Worm (Caenorhabditis elegans) whole organism, young adult: ENCODE data around the gene Y39A1A.21.

Source experiments
- B0336.3 ChIP-seq: fragments of 200-800 bp; sonication (Bioruptor generic); IDR thresholded peaks from 2 replicates; pipeline ENCODE4 v1.3.6; 2022; ENCODE audit warnings: missing genetic modification characterization, missing compliant biosample characterization
- C06A6.2 ChIP-seq: fragments of 200-800 bp; sonication (Bioruptor generic); conservative IDR thresholded peaks from 2 replicates; pipeline ENCODE4 v1.3.6; 2022; ENCODE audit warnings: missing genetic modification characterization, missing compliant biosample characterization
- C17E4.6 ChIP-seq: fragments of 200-800 bp; sonication (Bioruptor generic); IDR thresholded peaks from 2 replicates; pipeline ENCODE4 v1.3.6; 2022; ENCODE audit warnings: missing genetic modification reagents, missing genetic modification characterization, missing compliant biosample characterization
- F10E7.11 ChIP-seq: sonication (generic microtip); optimal IDR thresholded peaks from 2 replicates; lab custom pipeline; 2017; ENCODE audit warnings: mild to moderate bottlenecking, missing genetic modification characterization, moderate library complexity, missing compliant biosample characterization
- F23B12.7 ChIP-seq: sonication (generic microtip); optimal IDR thresholded peaks from 2 replicates; lab custom pipeline; 2017; ENCODE audit warnings: missing genetic modification characterization, mild to moderate bottlenecking, missing compliant biosample characterization, antibody characterized with exemption, moderate library complexity; ENCODE audit not compliant: insufficient read depth
- F33H1.4 ChIP-seq: fragments of 200-800 bp; sonication (Bioruptor generic); IDR thresholded peaks from 2 replicates; pipeline ENCODE4 v1.3.6; 2022; ENCODE audit warnings: missing genetic modification reagents, missing genetic modification characterization, missing compliant biosample characterization
- F57C9.4 ChIP-seq: sonication (generic microtip); optimal IDR thresholded peaks from 2 replicates; lab custom pipeline; 2017; ENCODE audit warnings: mild to moderate bottlenecking, missing genetic modification characterization, missing compliant biosample characterization
- K12H6.12 ChIP-seq: fragments of 200-800 bp; sonication (Bioruptor generic); optimal IDR thresholded peaks from 2 replicates; lab custom pipeline; 2018; ENCODE audit warnings: mild to moderate bottlenecking, missing genetic modification characterization, missing compliant biosample characterization
- T07F8.4 ChIP-seq: sonication (generic microtip); optimal IDR thresholded peaks from 2 replicates; lab custom pipeline; 2016; ENCODE audit warnings: mild to moderate bottlenecking, missing genetic modification characterization, moderate library complexity, missing compliant biosample characterization
- Y56A3A.18 ChIP-seq: fragments of 200-800 bp; sonication (Bioruptor generic); IDR thresholded peaks from 2 replicates; pipeline ENCODE4 v1.3.6; 2022; ENCODE audit warnings: missing genetic modification reagents, missing genetic modification characterization, missing compliant biosample characterization
- Y67H2A.10 ChIP-seq: fragments of 200-800 bp; sonication (Bioruptor generic); conservative IDR thresholded peaks from 2 replicates; pipeline ENCODE4 v1.3.6; 2022; ENCODE audit warnings: missing genetic modification reagents, missing genetic modification characterization, missing compliant biosample characterization
- Y95B8A.8 ChIP-seq: fragments of 200-800 bp; sonication (Bioruptor generic); IDR thresholded peaks from 2 replicates; pipeline ENCODE4 v1.3.6; 2022; ENCODE audit warnings: missing genetic modification reagents, missing genetic modification characterization, missing compliant biosample characterization
- aptf-3 ChIP-seq: fragments of 200-800 bp; sonication (Bioruptor generic); IDR thresholded peaks from 2 replicates; pipeline ENCODE4 v1.3.6; 2022; ENCODE audit warnings: missing genetic modification characterization, missing compliant biosample characterization
- cebp-1 ChIP-seq, 2 experiments: fragments of 200-800 bp in 1 of 2; sonication (Bioruptor generic) in 1 of 2; sonication (generic microtip) in 1 of 2; IDR thresholded peaks in 1 of 2; optimal IDR thresholded peaks in 1 of 2; 2 replicates each; pipeline versions ENCODE4 v1.3.6 to Lab custom; 2017 to 2022; ENCODE audit warnings: missing compliant biosample characterization in 2 of 2, missing genetic modification characterization in 2 of 2, mild to moderate bottlenecking in 1 of 2, missing genetic modification reagents in 1 of 2, moderate library complexity in 1 of 2
- cebp-2 ChIP-seq: fragments of 200-800 bp; sonication (Bioruptor generic); IDR thresholded peaks from 2 replicates; pipeline ENCODE4 v1.3.6; 2022; ENCODE audit warnings: missing genetic modification characterization, missing compliant biosample characterization
- ceh-27 ChIP-seq: fragments of 200-800 bp; sonication (Bioruptor generic); optimal IDR thresholded peaks from 2 replicates; lab custom pipeline; 2018; ENCODE audit warnings: mild to moderate bottlenecking, missing genetic modification characterization, moderate library complexity, missing compliant biosample characterization
- ceh-40 ChIP-seq: fragments of 200-800 bp; sonication (Bioruptor generic); IDR thresholded peaks from 2 replicates; pipeline ENCODE4 v1.3.6; 2022; ENCODE audit warnings: missing genetic modification characterization, missing compliant biosample characterization
- ceh-58 ChIP-seq: fragments of 200-800 bp; sonication (Bioruptor generic); IDR thresholded peaks from 2 replicates; pipeline ENCODE4 v1.3.6; 2022; ENCODE audit warnings: missing genetic modification characterization, missing compliant biosample characterization
- die-1 ChIP-seq: sonication (generic microtip); optimal IDR thresholded peaks from 2 replicates; lab custom pipeline; 2016; ENCODE audit warnings: missing genotype, mild to moderate bottlenecking, missing genetic modification characterization, missing compliant biosample characterization
- dpff-1 ChIP-seq: sonication (generic microtip); optimal IDR thresholded peaks from 2 replicates; lab custom pipeline; 2017; ENCODE audit warnings: mild to moderate bottlenecking, missing genetic modification characterization, missing compliant biosample characterization
- dpl-1 ChIP-seq: fragments of 150-350 bp; optimal IDR thresholded peaks from 2 replicates; lab custom pipeline; 2014; ENCODE audit warnings: missing biosample characterization, missing genetic modification reagents, missing genetic modification characterization
- efl-1 ChIP-seq: fragments of 150-350 bp; optimal IDR thresholded peaks from 2 replicates; lab custom pipeline; 2014; ENCODE audit warnings: missing biosample characterization, missing genetic modification reagents, missing genetic modification characterization
- egl-18 ChIP-seq: fragments of 200-800 bp; sonication (Bioruptor generic); IDR thresholded peaks from 2 replicates; pipeline ENCODE4 v1.3.6; 2022; ENCODE audit warnings: missing genetic modification reagents, missing genetic modification characterization, missing compliant biosample characterization
- ekl-4 ChIP-seq: fragments of 200-800 bp; sonication (Bioruptor generic); IDR thresholded peaks from 2 replicates; pipeline ENCODE4 v1.3.6; 2022; ENCODE audit warnings: missing genetic modification reagents, missing genetic modification characterization, missing compliant biosample characterization
- gei-17 ChIP-seq: fragments of 200-800 bp; sonication (Bioruptor generic); optimal IDR thresholded peaks from 2 replicates; lab custom pipeline; 2018; ENCODE audit warnings: mild to moderate bottlenecking, missing genetic modification characterization, missing compliant biosample characterization
- him-1 ChIP-seq: sonication (generic microtip); optimal IDR thresholded peaks from 2 replicates; lab custom pipeline; 2016; ENCODE audit warnings: missing genotype, missing genetic modification reagents, missing genetic modification characterization, missing compliant biosample characterization
- let-607 ChIP-seq, 2 experiments: fragments of 200-800 bp in 1 of 2; sonication (Bioruptor generic) in 1 of 2; sonication (generic microtip) in 1 of 2; optimal IDR thresholded peaks; 2 replicates each; lab custom pipeline; 2016 to 2018; ENCODE audit warnings: mild to moderate bottlenecking in 2 of 2, missing compliant biosample characterization in 2 of 2, missing genetic modification characterization in 2 of 2, moderate library complexity in 2 of 2, missing genotype in 1 of 2
- lin-26 ChIP-seq: fragments of 200-800 bp; sonication (Bioruptor generic); IDR thresholded peaks from 2 replicates; pipeline ENCODE4 v1.3.6; 2022; ENCODE audit warnings: missing genetic modification reagents, missing genetic modification characterization, missing compliant biosample characterization
- lin-54 ChIP-seq: fragments of 200-800 bp; sonication (Bioruptor generic); optimal IDR thresholded peaks from 2 replicates; lab custom pipeline; 2018; ENCODE audit warnings: mild to moderate bottlenecking, missing genetic modification characterization, missing compliant biosample characterization
- lir-1 ChIP-seq: fragments of 200-800 bp; sonication (Bioruptor generic); conservative IDR thresholded peaks from 2 replicates; pipeline ENCODE4 v1.3.6; 2022; ENCODE audit warnings: missing genetic modification reagents, missing genetic modification characterization, missing compliant biosample characterization
- lsl-1 ChIP-seq: fragments of 200-800 bp; sonication (Bioruptor generic); optimal IDR thresholded peaks from 2 replicates; lab custom pipeline; 2018; ENCODE audit warnings: mild to moderate bottlenecking, missing genetic modification characterization, moderate library complexity, missing compliant biosample characterization
- madf-3 ChIP-seq: fragments of 200-800 bp; sonication (Bioruptor generic); IDR thresholded peaks from 2 replicates; pipeline ENCODE4 v1.3.6; 2022; ENCODE audit warnings: missing genetic modification reagents, missing genetic modification characterization, missing compliant biosample characterization
- madf-8 ChIP-seq: fragments of 200-800 bp; sonication (Bioruptor generic); conservative IDR thresholded peaks from 2 replicates; pipeline ENCODE4 v1.3.6; 2022; ENCODE audit warnings: missing genetic modification reagents, missing genetic modification characterization, missing compliant biosample characterization
- mcd-1 ChIP-seq: fragments of 200-800 bp; sonication (Bioruptor generic); IDR thresholded peaks from 2 replicates; pipeline ENCODE4 v1.3.6; 2022; ENCODE audit warnings: missing genetic modification reagents, missing genetic modification characterization, missing compliant biosample characterization
- mxl-1 ChIP-seq: sonication (generic microtip); optimal IDR thresholded peaks from 2 replicates; lab custom pipeline; 2016; ENCODE audit warnings: missing genetic modification characterization, missing compliant biosample characterization
- nhr-90 ChIP-seq: sonication (generic microtip); optimal IDR thresholded peaks from 2 replicates; lab custom pipeline; 2016; ENCODE audit warnings: missing genotype, mild to moderate bottlenecking, missing genetic modification characterization, missing compliant biosample characterization
- rec-8 ChIP-seq, 2 experiments: sonication (generic microtip); optimal IDR thresholded peaks; 2 replicates each; lab custom pipeline; 2016; ENCODE audit warnings: mild to moderate bottlenecking in 2 of 2, missing genetic modification characterization in 2 of 2, missing genetic modification reagents in 2 of 2, missing genotype in 2 of 2, missing biosample characterization in 1 of 2, missing compliant biosample characterization in 1 of 2, moderate library complexity in 1 of 2
- snpc-1.3 ChIP-seq: sonication (generic microtip); optimal IDR thresholded peaks from 2 replicates; lab custom pipeline; 2017; ENCODE audit warnings: missing genetic modification characterization, mild to moderate bottlenecking, missing compliant biosample characterization, antibody characterized with exemption, moderate library complexity, missing genotype, missing genetic modification reagents; ENCODE audit not compliant: insufficient read depth
- snpc-4 ChIP-seq, 5 experiments: fragments of 150-350 bp in 1 of 5; sonication (generic microtip) in 4 of 5; optimal IDR thresholded peaks; 2 replicates each; lab custom pipeline; 2014 to 2018; ENCODE audit warnings: missing genetic modification characterization in 5 of 5, missing biosample characterization in 3 of 5, antibody characterized with exemption in 2 of 5, mild to moderate bottlenecking in 2 of 5, missing compliant biosample characterization in 2 of 5, missing genotype in 2 of 5, moderate library complexity in 2 of 5, missing genetic modification reagents in 1 of 5
- somi-1 ChIP-seq: fragments of 200-800 bp; sonication (Bioruptor generic); optimal IDR thresholded peaks from 2 replicates; lab custom pipeline; 2018; ENCODE audit warnings: mild to moderate bottlenecking, missing genetic modification characterization, missing compliant biosample characterization
- sptf-2 ChIP-seq: fragments of 200-800 bp; sonication (Bioruptor generic); optimal IDR thresholded peaks from 2 replicates; lab custom pipeline; 2018; ENCODE audit warnings: mild to moderate bottlenecking, missing genetic modification characterization, missing compliant biosample characterization
- tbp1 ChIP-seq: fragments of 200-800 bp; sonication (Bioruptor generic); optimal IDR thresholded peaks from 2 replicates; lab custom pipeline; 2018; ENCODE audit warnings: mild to moderate bottlenecking, missing genetic modification characterization, missing compliant biosample characterization
- tbx-9 ChIP-seq: sonication (generic microtip); optimal IDR thresholded peaks from 2 replicates; lab custom pipeline; 2016; ENCODE audit warnings: borderline replicate concordance, missing genetic modification characterization, inconsistent platforms, missing compliant biosample characterization
- unc-130 ChIP-seq: sonication (generic microtip); optimal IDR thresholded peaks from 2 replicates; lab custom pipeline; 2016; ENCODE audit warnings: missing genetic modification reagents, missing genetic modification characterization, missing compliant biosample characterization
- xnd-1 ChIP-seq: sonication (generic microtip); optimal IDR thresholded peaks from 2 replicates; lab custom pipeline; 2016; ENCODE audit warnings: missing genotype, missing genetic modification reagents, missing genetic modification characterization, missing compliant biosample characterization
- ztf-26 ChIP-seq: sonication (generic microtip); optimal IDR thresholded peaks from 2 replicates; lab custom pipeline; 2017; ENCODE audit warnings: missing genetic modification characterization, missing compliant biosample characterization
- ztf-3 ChIP-seq: fragments of 200-800 bp; sonication (Bioruptor generic); optimal IDR thresholded peaks from 2 replicates; lab custom pipeline; 2018; ENCODE audit warnings: mild to moderate bottlenecking, missing genetic modification characterization, missing compliant biosample characterization

The Y39A1A.21 gene

DNA sequence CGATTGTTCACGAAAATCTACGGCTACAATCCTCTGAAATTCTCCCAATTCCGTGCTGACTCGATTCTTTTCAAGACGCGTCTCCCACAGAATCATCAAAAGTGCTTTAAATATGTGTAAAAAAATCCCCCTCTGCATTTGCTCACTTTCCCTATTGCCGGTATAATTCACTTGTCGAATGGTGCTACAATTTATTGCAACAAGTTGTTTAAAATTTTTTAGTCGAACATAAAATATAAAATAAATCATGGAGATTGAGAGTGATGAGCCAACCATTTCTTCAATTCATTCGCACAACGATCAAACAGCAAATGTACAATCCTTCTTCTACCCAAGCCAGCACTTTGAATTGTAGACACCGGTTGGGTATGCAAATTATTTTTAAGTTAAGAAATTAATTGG is 39.6 kb upstream of the Y39A1A.21 start:
- TF ChIP-seq die-1 (tag; lab: Kevin White, UChicago) (peak; percentile 80), tbx-9 (tag; lab: Kevin White, UChicago) (peak; percentile 19), dpl-1 (peak; percentile 6), snpc-1.3 (peak; percentile 69), lin-54 (GFP tag; lab: Kevin White, UChicago) (peak; percentile 76), B0336.3 (GFP tag; lab: Robert Waterston, UW) (peak; percentile 93; the same call in 1 of the 2 replicates), let-607 (tag; optimal IDR thresholded peaks at IDR 0.05; lab: Kevin White, UChicago) (no peak), mcd-1 (GFP tag; lab: Robert Waterston, UW) (peak; percentile 37), efl-1 (peak; percentile 62), unc-130 (peak; percentile 85), F57C9.4 (tag; lab: Kevin White, UChicago) (peak; percentile 40), mxl-1 (tag; lab: Kevin White, UChicago) (peak; percentile 33), dpff-1 (tag; lab: Kevin White, UChicago) (peak; percentile 18), ceh-58 (GFP tag; lab: Robert Waterston, UW) (peak; percentile 71; the same call in 1 of the 2 replicates), F23B12.7 (tag; lab: Kevin White, UChicago) (peak; percentile 32), K12H6.12 (tag; lab: Kevin White, UChicago) (no peak), snpc-4 (GFP tag; optimal IDR thresholded peaks at IDR 0.05; lab: Kevin White, UChicago) (no peak), snpc-4 (tag; optimal IDR thresholded peaks at IDR 0.05; lab: Kevin White, UChicago) (peak in 1 of 4 experiments; percentile 56), gei-17 (no peak), ztf-3 (GFP tag; lab: Kevin White, UChicago) (no peak), rec-8 (tag; optimal IDR thresholded peaks at IDR 0.05; lab: Kevin White, UChicago) (peak; percentile 64 to 77), aptf-3 (GFP tag; lab: Robert Waterston, UW) (no peak), lir-1 (GFP tag; lab: Robert Waterston, UW) (no peak), T07F8.4 (tag; lab: Kevin White, UChicago) (peak; percentile 44), nhr-90 (peak; percentile 43), madf-3 (GFP tag; lab: Robert Waterston, UW) (peak; percentile 84), cebp-2 (GFP tag; lab: Robert Waterston, UW) (0 out of 2 replicates have a peak, but pooled peaks have one; percentile 49), F10E7.11 (tag; lab: Kevin White, UChicago) (peak; percentile 77), xnd-1 (peak; percentile 68), madf-8 (GFP tag; lab: Robert Waterston, UW) (peak; percentile 61; the same call in 1 of the 2 replicates), him-1 (tag; lab: Kevin White, UChicago) (peak; percentile 69), C17E4.6 (GFP tag; lab: Robert Waterston, UW) (peak; percentile 74), Y95B8A.8 (GFP tag; lab: Robert Waterston, UW) (peak; percentile 88), cebp-1 (GFP tag; IDR thresholded peaks at IDR 0.05; lab: Robert Waterston, UW) (no peak), cebp-1 (tag; optimal IDR thresholded peaks at IDR 0.05; lab: Kevin White, UChicago) (peak; percentile 61), C06A6.2 (GFP tag; lab: Robert Waterston, UW) (no peak), lin-26 (GFP tag; lab: Robert Waterston, UW) (peak; percentile 87), ekl-4 (GFP tag; lab: Robert Waterston, UW) (peak; percentile 89), ceh-27 (GFP tag; lab: Kevin White, UChicago) (peak; percentile 14), sptf-2 (no peak), ceh-40 (peak; percentile 70; the same call in 1 of the 2 replicates), F33H1.4 (peak; percentile 51), somi-1 (GFP tag; lab: Kevin White, UChicago) (no peak), tbp1 (GFP tag; lab: Kevin White, UChicago) (peak; percentile 52), Y56A3A.18 (GFP tag; lab: Robert Waterston, UW) (peak; percentile 73; the same call in 1 of the 2 replicates), Y67H2A.10 (GFP tag; lab: Robert Waterston, UW) (no peak), ztf-26 (tag; lab: Kevin White, UChicago) (no peak), lsl-1 (GFP tag; lab: Kevin White, UChicago) (peak; percentile 61), egl-18 (GFP tag; lab: Robert Waterston, UW) (no peak)
